Worm (Caenorhabditis elegans) whole organism, L1 larva: ENCODE measurements around the gene asp-13.

ENCODE experiments used
- C04F5.9 ChIP-seq: sonication (generic microtip); optimal IDR thresholded peaks from 2 replicates; lab custom pipeline; 2016; ENCODE audit warnings: missing genetic modification characterization, missing compliant biosample characterization
- C16A3.4 ChIP-seq: fragments of 150-350 bp; optimal IDR thresholded peaks from 2 replicates; lab custom pipeline; 2014; ENCODE audit warnings: missing biosample characterization, missing genetic modification characterization
- C34B4.2 ChIP-seq: sonication (generic microtip); optimal IDR thresholded peaks from 2 replicates; lab custom pipeline; 2017; ENCODE audit warnings: mild to moderate bottlenecking, missing genetic modification characterization, missing compliant biosample characterization
- alr-1 ChIP-seq: fragments of 200-800 bp; sonication (Bioruptor generic); optimal IDR thresholded peaks from 2 replicates; lab custom pipeline; 2018; ENCODE audit warnings: borderline replicate concordance, mild to moderate bottlenecking, missing genetic modification characterization, missing compliant biosample characterization
- ama-1 ChIP-seq: fragments of 150-350 bp; optimal IDR thresholded peaks from 2 replicates; lab custom pipeline; 2014
- blmp-1 ChIP-seq: fragments of 150-350 bp; optimal IDR thresholded peaks from 2 replicates; lab custom pipeline; 2014; ENCODE audit warnings: missing biosample characterization, missing genetic modification characterization
- ceh-8 ChIP-seq: fragments of 200-800 bp; sonication (Bioruptor generic); optimal IDR thresholded peaks from 2 replicates; lab custom pipeline; 2018; ENCODE audit warnings: mild to moderate bottlenecking, missing genetic modification characterization, moderate library complexity, missing compliant biosample characterization
- ceh-90 ChIP-seq: sonication (generic microtip); optimal IDR thresholded peaks from 2 replicates; lab custom pipeline; 2016; ENCODE audit warnings: missing genetic modification characterization, missing compliant biosample characterization
- efl-1 ChIP-seq, 4 experiments: fragments of 150-350 bp; optimal IDR thresholded peaks in 3 of 4; peaks in 1 of 4; 1 replicate in 1 of 4; 2 replicates in 3 of 4; lab custom pipeline; 2014; ENCODE audit warnings: missing biosample characterization in 2 of 4, missing genetic modification characterization in 2 of 4, missing genetic modification reagents in 2 of 4
- egl-13 ChIP-seq: sonication (generic microtip); optimal IDR thresholded peaks from 2 replicates; lab custom pipeline; 2016; ENCODE audit warnings: missing genotype, missing genetic modification reagents, missing genetic modification characterization, missing compliant biosample characterization
- elt-2 ChIP-seq: sonication (generic microtip); optimal IDR thresholded peaks from 2 replicates; lab custom pipeline; 2016; ENCODE audit warnings: missing genetic modification characterization, mild to moderate bottlenecking, inconsistent platforms, missing compliant biosample characterization, missing genetic modification reagents
- elt-3 ChIP-seq, 6 experiments: fragments of 150-350 bp in 1 of 6; sonication (generic microtip); optimal IDR thresholded peaks; 2 replicates each; lab custom pipeline; 2017 to 2018; ENCODE audit warnings: missing biosample characterization in 6 of 6, missing genetic modification characterization in 6 of 6, inconsistent platforms in 1 of 6
- ets-5 ChIP-seq: fragments of 200-800 bp; sonication (Bioruptor generic); IDR thresholded peaks from 2 replicates; pipeline ENCODE4 v1.3.6; 2022; ENCODE audit warnings: missing genetic modification characterization, missing compliant biosample characterization
- fos-1 ChIP-seq: fragments of 150-350 bp; optimal IDR thresholded peaks from 2 replicates; lab custom pipeline; 2014; ENCODE audit warnings: missing biosample characterization, missing genetic modification characterization
- hlh-17 ChIP-seq: fragments of 200-800 bp; sonication (Bioruptor generic); optimal IDR thresholded peaks from 2 replicates; lab custom pipeline; 2018; ENCODE audit warnings: missing genetic modification characterization, mild to moderate bottlenecking, missing compliant biosample characterization, moderate library complexity, borderline replicate concordance
- hpl-2 ChIP-seq: fragments of 150-350 bp; optimal IDR thresholded peaks from 2 replicates; lab custom pipeline; 2014; ENCODE audit warnings: missing biosample characterization, missing genetic modification reagents, missing genetic modification characterization
- irx-1 ChIP-seq: sonication (generic microtip); optimal IDR thresholded peaks from 2 replicates; lab custom pipeline; 2016; ENCODE audit warnings: missing genetic modification characterization, missing compliant biosample characterization
- isw-1 ChIP-seq: fragments of 200-800 bp; sonication (Bioruptor generic); IDR thresholded peaks from 2 replicates; pipeline ENCODE4 v1.3.6; 2022; ENCODE audit warnings: missing genetic modification characterization, missing compliant biosample characterization
- lin-14 ChIP-seq: fragments of 200-800 bp; sonication (Bioruptor generic); optimal IDR thresholded peaks from 2 replicates; lab custom pipeline; 2018; ENCODE audit warnings: mild to moderate bottlenecking, missing genetic modification characterization, moderate library complexity, missing compliant biosample characterization
- lin-15B ChIP-seq: fragments of 150-350 bp; sonication (generic microtip); optimal IDR thresholded peaks from 3 replicates; lab custom pipeline; 2014; ENCODE audit warnings: missing biosample characterization, missing genetic modification characterization
- lin-35 ChIP-seq, 2 experiments: fragments of 150-350 bp; optimal IDR thresholded peaks; 2 replicates each; lab custom pipeline; 2014; ENCODE audit warnings: missing biosample characterization in 2 of 2, missing genetic modification characterization in 2 of 2, missing genetic modification reagents in 2 of 2
- lir-3 ChIP-seq: sonication (generic microtip); optimal IDR thresholded peaks from 2 replicates; lab custom pipeline; 2016; ENCODE audit warnings: mild to moderate bottlenecking, missing genetic modification characterization, moderate library complexity, missing compliant biosample characterization; ENCODE audit not compliant: poor library complexity
- lsy-2 ChIP-seq, 2 experiments: fragments of 150-350 bp; optimal IDR thresholded peaks; 2 replicates each; lab custom pipeline; 2014; ENCODE audit warnings: missing biosample characterization in 2 of 2, missing genetic modification characterization in 2 of 2
- mdl-1 ChIP-seq, 2 experiments: fragments of 150-350 bp; optimal IDR thresholded peaks; 2 replicates each; lab custom pipeline; 2014 to 2017; ENCODE audit warnings: missing biosample characterization in 2 of 2, missing genetic modification characterization in 2 of 2, inconsistent platforms in 1 of 2
- mep-1 ChIP-seq: fragments of 150-350 bp; optimal IDR thresholded peaks from 2 replicates; lab custom pipeline; 2014; ENCODE audit warnings: missing biosample characterization, missing genetic modification characterization
- nhr-11 ChIP-seq: fragments of 150-350 bp; optimal IDR thresholded peaks from 2 replicates; lab custom pipeline; 2014; ENCODE audit warnings: missing biosample characterization, missing genetic modification characterization
- nhr-19 ChIP-seq: fragments of 200-800 bp; sonication (Bioruptor generic); conservative IDR thresholded peaks from 2 replicates; pipeline ENCODE4 v1.3.6; 2022; ENCODE audit warnings: missing genetic modification characterization, missing compliant biosample characterization
- nhr-20 ChIP-seq: sonication (generic microtip); optimal IDR thresholded peaks from 2 replicates; lab custom pipeline; 2016; ENCODE audit warnings: mild to moderate bottlenecking, missing genetic modification characterization, missing compliant biosample characterization
- nhr-47 ChIP-seq: sonication (generic microtip); optimal IDR thresholded peaks from 2 replicates; lab custom pipeline; 2016; ENCODE audit warnings: mild to moderate bottlenecking, missing genetic modification characterization, moderate library complexity, missing compliant biosample characterization
- nhr-71 ChIP-seq: sonication (generic microtip); optimal IDR thresholded peaks from 2 replicates; lab custom pipeline; 2016; ENCODE audit warnings: mild to moderate bottlenecking, missing genetic modification characterization, moderate library complexity, missing compliant biosample characterization
- nhr-77 ChIP-seq: fragments of 150-350 bp; optimal IDR thresholded peaks from 2 replicates; lab custom pipeline; 2014; ENCODE audit warnings: missing biosample characterization, missing genetic modification characterization
- nhr-84 ChIP-seq: sonication (generic microtip); optimal IDR thresholded peaks from 2 replicates; lab custom pipeline; 2017; ENCODE audit warnings: missing biosample characterization, missing genetic modification characterization
- nhr-85 ChIP-seq: sonication (generic microtip); peaks from one replicate; lab custom pipeline; 2016; ENCODE audit warnings: missing genetic modification characterization, inconsistent platforms, missing compliant biosample characterization
- nhr-90 ChIP-seq: sonication (generic microtip); optimal IDR thresholded peaks from 2 replicates; lab custom pipeline; 2016; ENCODE audit warnings: mild to moderate bottlenecking, missing genetic modification characterization, missing compliant biosample characterization; ENCODE audit not compliant: poor library complexity
- pag-3 ChIP-seq: sonication (generic microtip); optimal IDR thresholded peaks from 2 replicates; lab custom pipeline; 2017; ENCODE audit warnings: missing genetic modification characterization, mild to moderate bottlenecking, missing compliant biosample characterization, antibody characterized with exemption, borderline replicate concordance; ENCODE audit not compliant: insufficient read depth
- pax-3 ChIP-seq: fragments of 200-800 bp; sonication (Bioruptor generic); optimal IDR thresholded peaks from 2 replicates; lab custom pipeline; 2018; ENCODE audit warnings: mild to moderate bottlenecking, missing genetic modification characterization, moderate library complexity, missing compliant biosample characterization
- rnt-1 ChIP-seq: sonication (generic microtip); optimal IDR thresholded peaks from 2 replicates; lab custom pipeline; 2016; ENCODE audit warnings: mild to moderate bottlenecking, missing genetic modification characterization, moderate library complexity, missing compliant biosample characterization
- skn-1 ChIP-seq: fragments of 150-350 bp; optimal IDR thresholded peaks from 2 replicates; lab custom pipeline; 2014; ENCODE audit warnings: missing biosample characterization, missing genetic modification characterization
- snu-23 ChIP-seq: sonication (generic microtip); optimal IDR thresholded peaks from 2 replicates; lab custom pipeline; 2016; ENCODE audit warnings: missing genetic modification characterization, missing compliant biosample characterization
- swsn-7 ChIP-seq: sonication (generic microtip); optimal IDR thresholded peaks from 2 replicates; lab custom pipeline; 2016; ENCODE audit warnings: missing genetic modification characterization, missing compliant biosample characterization
- tbx-2 ChIP-seq: sonication (generic microtip); optimal IDR thresholded peaks from 2 replicates; lab custom pipeline; 2016; ENCODE audit warnings: missing genetic modification characterization, missing compliant biosample characterization
- unc-130 ChIP-seq: fragments of 150-350 bp; optimal IDR thresholded peaks from 2 replicates; lab custom pipeline; 2017; ENCODE audit warnings: missing biosample characterization, missing genetic modification characterization, inconsistent platforms
- unc-62 ChIP-seq: fragments of 150-350 bp; optimal IDR thresholded peaks from 2 replicates; lab custom pipeline; 2014; ENCODE audit warnings: missing biosample characterization, missing genetic modification reagents, missing genetic modification characterization
- unc-86 ChIP-seq: sonication (generic microtip); optimal IDR thresholded peaks from 2 replicates; lab custom pipeline; 2016; ENCODE audit warnings: missing genetic modification characterization, missing compliant biosample characterization
- unc-98 ChIP-seq: fragments of 200-800 bp; sonication (Bioruptor generic); IDR thresholded peaks from 2 replicates; pipeline ENCODE4 v1.3.6; 2022; ENCODE audit warnings: missing genetic modification characterization, missing compliant biosample characterization
- vab-15 ChIP-seq: sonication (generic microtip); optimal IDR thresholded peaks from 2 replicates; lab custom pipeline; 2017; ENCODE audit warnings: missing genotype, mild to moderate bottlenecking, missing genetic modification characterization, missing compliant biosample characterization
- zag-1 ChIP-seq: fragments of 150-350 bp; optimal IDR thresholded peaks from 2 replicates; lab custom pipeline; 2014; ENCODE audit warnings: missing biosample characterization, missing genetic modification characterization
- zip-4 ChIP-seq: fragments of 200-800 bp; sonication (Bioruptor generic); optimal IDR thresholded peaks from 2 replicates; lab custom pipeline; 2018; ENCODE audit warnings: mild to moderate bottlenecking, missing genetic modification characterization, moderate library complexity, missing compliant biosample characterization
- ztf-4 ChIP-seq: fragments of 150-350 bp; optimal IDR thresholded peaks from 2 replicates; lab custom pipeline; 2014; ENCODE audit warnings: missing biosample characterization, missing genetic modification characterization

Gene asp-13

ce11 chrV:8608483-8608882 lies 34.5 kb downstream of the asp-13 start:
- TF ChIP-seq vab-15 (tag; lab: Kevin White, UChicago) (no peak), efl-1 (optimal IDR thresholded peaks at IDR 0.05; lab: Kevin White, UChicago) (no peak), efl-1 (GFP tag; optimal IDR thresholded peaks at IDR 0.05 in 1 of 2; lab: Kevin White, UChicago) (peak in 1 of 2 experiments; percentile 50)
- TF ChIP-seq, all 84 proteins: peak for 1

- TF ChIP-seq pax-3 (tag; lab: Kevin White, UChicago) = no peak
- no peak for TF ChIP-seq unc-98 (GFP tag; lab: Robert Waterston, UW)
- TF ChIP-seq unc-62 = no peak
- no peak for TF ChIP-seq unc-86 (tag; lab: Kevin White, UChicago)
- peak; percentile 67 for TF ChIP-seq lin-14 (GFP tag; lab: Kevin White, UChicago)
- TF ChIP-seq nhr-11 (tag; lab: Kevin White, UChicago) = no peak
- peak; percentile 77 for TF ChIP-seq nhr-85 (tag; lab: Kevin White, UChicago)
- peak; percentile 85 for TF ChIP-seq blmp-1 (tag; lab: Kevin White, UChicago)
- TF ChIP-seq lin-15B (tag; lab: Kevin White, UChicago) = no peak
- no peak for TF ChIP-seq hlh-17
- no peak for TF ChIP-seq lir-3 (tag; lab: Kevin White, UChicago)
- TF ChIP-seq tbx-2 (tag; lab: Kevin White, UChicago) = no peak
- TF ChIP-seq isw-1 (GFP tag; lab: Robert Waterston, UW) = no peak
- no peak for TF ChIP-seq zag-1 (tag; lab: Kevin White, UChicago)
- TF ChIP-seq alr-1 (tag; lab: Kevin White, UChicago) = no peak
- TF ChIP-seq elt-3 (tag; optimal IDR thresholded peaks at IDR 0.05; lab: Kevin White, UChicago) = peak in 3 of 6 experiments; percentile 9 to 79 (median 12)
- no peak for TF ChIP-seq pag-3 (tag; lab: Kevin White, UChicago)
- 0 out of 2 replicates have a peak, but pooled peaks have one; percentile 3 for TF ChIP-seq nhr-19 (GFP tag; lab: Robert Waterston, UW)
- no peak for TF ChIP-seq hpl-2 (GFP tag; lab: Kevin White, UChicago)
- no peak for TF ChIP-seq egl-13 (tag; lab: Kevin White, UChicago)
- peak in 1 of 2 experiments; percentile 11 for TF ChIP-seq mdl-1 (tag; optimal IDR thresholded peaks at IDR 0.05; lab: Kevin White, UChicago)
- no peak for TF ChIP-seq unc-130 (tag; lab: Kevin White, UChicago)
- TF ChIP-seq C16A3.4 = no peak
- TF ChIP-seq mep-1 = peak; percentile 34
- TF ChIP-seq irx-1 (tag; lab: Kevin White, UChicago) = no peak
- TF ChIP-seq ama-1 (lab: Kevin White, UChicago) = no peak
- no peak for TF ChIP-seq ets-5 (GFP tag; lab: Robert Waterston, UW)
- peak; percentile 23 for TF ChIP-seq nhr-90 (tag; lab: Kevin White, UChicago)
- TF ChIP-seq vab-15 (tag; lab: Kevin White, UChicago) = no peak
- TF ChIP-seq fos-1 = no peak
- TF ChIP-seq skn-1 = peak; percentile 16
- no peak for TF ChIP-seq ceh-90
- TF ChIP-seq nhr-77 (tag; lab: Kevin White, UChicago) = no peak
- TF ChIP-seq nhr-20 (tag; lab: Kevin White, UChicago) = peak; percentile 42
- peak; percentile 45 for TF ChIP-seq nhr-71 (tag; lab: Kevin White, UChicago)
- TF ChIP-seq swsn-7 (tag; lab: Kevin White, UChicago) = peak; percentile 3
- TF ChIP-seq nhr-47 (tag; lab: Kevin White, UChicago) = peak; percentile 4
- no peak for TF ChIP-seq C04F5.9
- TF ChIP-seq lsy-2 (tag; optimal IDR thresholded peaks at IDR 0.05; lab: Kevin White, UChicago) = peak in 1 of 2 experiments; percentile 18
- no peak for TF ChIP-seq C34B4.2 (tag; lab: Kevin White, UChicago)
- TF ChIP-seq nhr-84 (tag; lab: Kevin White, UChicago) = no peak
- peak in 1 of 2 experiments; percentile 16 for TF ChIP-seq lin-35 (GFP tag; optimal IDR thresholded peaks at IDR 0.05; lab: Kevin White, UChicago)
- no peak for TF ChIP-seq rnt-1 (tag; lab: Kevin White, UChicago)
- TF ChIP-seq zip-4 (GFP tag; lab: Kevin White, UChicago) = no peak
- peak; percentile 38 for TF ChIP-seq snu-23 (GFP tag; lab: Kevin White, UChicago)
- TF ChIP-seq elt-2 (tag; lab: Kevin White, UChicago) = no peak
- no peak for TF ChIP-seq ztf-4 (tag; lab: Kevin White, UChicago)
- TF ChIP-seq ceh-8 (GFP tag; lab: Kevin White, UChicago) = no peak
- TF ChIP-seq, all 84 proteins: peak for 16
These were observed 35.6 kb downstream of the asp-13 start, which contains the start of gene smk-1 for ce11 chrV:8607353-8607850. Gene smk-1, plus strand, starts transcription at chrV:8607800.
